Fruit fly (Drosophila melanogaster) whole organism, wandering third instar larva: ENCODE results near the gene Cpr66D.

ENCODE experiments used
- Abd-B ChIP-seq: fragments of >200 bp; optimal IDR thresholded peaks from 2 replicates; lab custom pipeline; 2017; ENCODE audit warnings: missing biosample characterization, missing genetic modification characterization
- CrebA ChIP-seq: fragments of 200-800 bp; sonication (Bioruptor generic); optimal IDR thresholded peaks from 2 replicates; lab custom pipeline; 2016; ENCODE audit warnings: missing biosample characterization, mild to moderate bottlenecking, missing genetic modification characterization, borderline replicate concordance
- Dfd ChIP-seq: fragments of >200 bp; optimal IDR thresholded peaks from 2 replicates; lab custom pipeline; 2017; ENCODE audit warnings: missing biosample characterization, missing genetic modification characterization
- Myc ChIP-seq: fragments of >200 bp; optimal IDR thresholded peaks from 2 replicates; lab custom pipeline; 2017
- br ChIP-seq: fragments of 200-800 bp; sonication (Bioruptor generic); optimal IDR thresholded peaks from 2 replicates; lab custom pipeline; 2016; ENCODE audit warnings: missing biosample characterization, missing genetic modification characterization
- brk ChIP-seq: fragments of 200-800 bp; sonication (Bioruptor generic); optimal IDR thresholded peaks from 2 replicates; lab custom pipeline; 2016; ENCODE audit warnings: missing biosample characterization, mild to moderate bottlenecking, missing genetic modification characterization
- dsf ChIP-seq: sonication (Bioruptor generic); optimal IDR thresholded peaks from 2 replicates; lab custom pipeline; 2016; ENCODE audit warnings: missing biosample characterization, missing genetic modification characterization, borderline replicate concordance
- fru ChIP-seq: fragments of 200-800 bp; sonication (Bioruptor generic); optimal IDR thresholded peaks from 3 replicates; lab custom pipeline; 2016; ENCODE audit warnings: missing biosample characterization, mild to moderate bottlenecking, missing genetic modification characterization
- h ChIP-seq: fragments of 200-800 bp; sonication (Bioruptor generic); optimal IDR thresholded peaks from 3 replicates; lab custom pipeline; 2016; ENCODE audit warnings: missing biosample characterization, mild to moderate bottlenecking, missing genetic modification characterization
- lola ChIP-seq: fragments of >200 bp; optimal IDR thresholded peaks from 2 replicates; lab custom pipeline; 2017; ENCODE audit warnings: missing biosample characterization, missing genetic modification characterization
- psq ChIP-seq: fragments of 200-800 bp; sonication (Bioruptor generic); optimal IDR thresholded peaks from 3 replicates; lab custom pipeline; 2017; ENCODE audit warnings: missing biosample characterization, mild to moderate bottlenecking, missing genetic modification characterization, moderate library complexity
- rgr ChIP-seq: fragments of 200-800 bp; sonication (Bioruptor generic); optimal IDR thresholded peaks from 3 replicates; lab custom pipeline; 2016; ENCODE audit warnings: missing biosample characterization, mild to moderate bottlenecking, missing genetic modification characterization
- usp ChIP-seq: fragments of >200 bp; optimal IDR thresholded peaks from 2 replicates; lab custom pipeline; 2017; ENCODE audit warnings: missing biosample characterization, missing genetic modification characterization

- TF ChIP-seq Dfd (GFP tag; lab: Kevin White, UChicago) (no peak), usp (no peak), brk (GFP tag; lab: Kevin White, UChicago) (no peak), CrebA (GFP tag; lab: Kevin White, UChicago) (no peak), dsf (GFP tag; lab: Kevin White, UChicago) (no peak), fru (GFP tag; lab: Kevin White, UChicago) (peak; percentile 93), Abd-B (no peak), Myc (no peak), rgr (peak; percentile 66), br (GFP tag; lab: Kevin White, UChicago) (peak; percentile 73), h (GFP tag; lab: Kevin White, UChicago) (peak; percentile 88), lola (GFP tag; lab: Kevin White, UChicago) (no peak), psq (GFP tag; lab: Kevin White, UChicago) (peak; percentile 45)
These were observed 28.8 kb downstream of the Cpr66D start for dm6 chr3L:8669087-8669486.
